Fruit fly (Drosophila melanogaster) ovary, adult (tissue): Measurements from ENCODE around the gene CG2924.

Source experiments
- CG17801 ChIP-seq: fragments of 200-800 bp; optimal IDR thresholded peaks from 2 replicates; lab custom pipeline; 2019; ENCODE audit warnings: missing biosample characterization, mild to moderate bottlenecking, missing genetic modification characterization, moderate library complexity; ENCODE audit not compliant: partially characterized antibody

Gene CG2924

DNA sequence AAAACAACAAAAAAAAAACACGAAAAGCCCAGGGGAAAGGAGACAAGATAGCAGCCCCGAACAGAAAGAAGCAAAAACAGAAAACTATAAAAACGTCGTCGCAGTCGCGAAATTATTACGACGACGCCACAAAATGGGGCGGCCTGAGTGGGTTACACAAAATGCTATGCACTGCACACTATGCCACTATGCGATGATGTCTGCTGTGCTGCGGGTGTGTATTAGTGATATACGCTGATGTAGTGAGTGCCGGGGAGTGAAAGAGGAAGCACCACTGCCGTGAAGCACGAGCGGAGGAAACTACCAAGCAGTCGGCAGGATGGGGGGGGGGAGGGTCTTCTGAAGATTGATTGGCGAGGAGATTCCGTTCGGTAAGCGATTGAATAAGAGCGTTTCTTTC is 16.4 kb upstream of the CG2924 start:
- TF ChIP-seq CG17801 (GFP tag; lab: Kevin White, UChicago): no peak

dm6 chrX:2286255-2286654 is 15.7 kb upstream of the CG2924 start:
- no peak for TF ChIP-seq CG17801 (GFP tag; lab: Kevin White, UChicago)

- TF ChIP-seq CG17801 (GFP tag; lab: Kevin White, UChicago): no peak
Measured at dm6 chrX:2283470-2283869, 12.9 kb upstream of the CG2924 start.

- no peak for TF ChIP-seq CG17801 (GFP tag; lab: Kevin White, UChicago)
Measured at dm6 chrX:2278782-2279304, 8.3 kb upstream of the CG2924 start.

dm6 chrX:2275249-2275872 is 4.8 kb upstream of the CG2924 start, which contains the start of gene Vml:
Gene Vml (plus strand): TSS chrX:2275822.
- peak; percentile 32 for TF ChIP-seq CG17801 (GFP tag; lab: Kevin White, UChicago)

DNA sequence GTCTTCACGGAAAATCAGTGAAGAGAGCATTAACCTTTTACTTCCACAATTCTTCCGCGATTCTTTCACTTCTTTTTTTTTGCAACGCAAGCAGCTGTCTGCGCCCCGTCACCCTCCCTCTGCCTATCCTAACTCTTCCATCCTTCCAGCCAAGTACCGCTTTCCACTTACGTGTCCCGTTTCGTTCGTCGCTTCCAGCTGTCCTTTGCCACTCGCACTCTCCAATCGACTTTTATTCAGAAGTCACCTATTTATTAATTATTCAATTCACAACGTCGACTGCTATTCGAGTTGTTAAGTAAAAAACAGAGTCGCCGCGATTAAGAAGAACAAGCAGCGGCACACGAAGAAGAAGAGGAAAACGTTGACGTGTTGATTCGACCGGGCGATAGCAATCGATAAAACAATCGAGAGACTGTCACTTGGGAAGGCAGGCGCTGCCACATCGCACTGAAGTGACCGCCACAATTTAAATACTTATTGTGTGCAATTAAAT is 4.2 kb upstream of the CG2924 start, which contains the start of gene Grp170:
Gene Grp170, minus strand, starts transcription at position 365 of the 496 bp plus-strand sequence.
- peak; percentile 54 for TF ChIP-seq CG17801 (GFP tag; lab: Kevin White, UChicago)

DNA sequence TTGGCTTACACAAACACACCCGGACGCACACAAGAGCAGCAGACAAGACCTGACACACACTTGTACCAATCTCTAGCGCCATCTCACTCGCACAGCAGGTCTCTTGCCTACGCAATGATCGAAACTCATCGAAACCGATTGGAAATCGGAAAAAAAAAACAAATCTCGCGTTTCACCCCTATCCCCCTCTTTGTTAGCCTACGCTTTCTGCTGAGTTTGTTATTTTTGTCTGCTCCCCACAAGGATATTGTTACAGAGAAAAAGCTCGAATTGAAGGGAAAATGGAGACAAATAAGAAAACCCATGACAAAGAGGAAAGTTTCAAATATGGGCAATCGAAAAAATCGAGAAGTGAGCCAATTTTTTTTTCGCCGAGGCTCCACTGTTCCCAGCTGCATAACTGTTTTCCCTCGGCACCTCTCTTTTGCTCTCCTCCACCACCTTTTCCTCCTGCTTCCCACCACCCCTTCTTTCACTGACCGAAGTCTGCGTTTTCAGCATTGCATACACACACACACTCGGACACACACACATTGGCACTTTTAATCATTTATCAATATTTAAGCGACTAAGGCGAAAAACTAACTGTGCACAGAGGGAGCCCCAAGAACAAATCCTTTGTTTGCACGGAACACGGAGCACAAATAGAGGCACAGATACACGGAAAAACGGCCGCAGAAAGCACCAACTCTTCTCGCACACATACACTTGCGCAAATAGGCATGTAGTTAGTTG is 572 bp downstream of the CG2924 start:
- no peak for TF ChIP-seq CG17801 (GFP tag; lab: Kevin White, UChicago)

dm6 chrX:2262511-2262910 is 8.1 kb downstream of the CG2924 start, which contains the start of the genes temp and CG3071:
Gene temp (minus strand): TSS chrX:2262515.
Gene CG3071 (plus strand): TSS chrX:2262837.
- TF ChIP-seq CG17801 (GFP tag; lab: Kevin White, UChicago): peak; percentile 16

DNA sequence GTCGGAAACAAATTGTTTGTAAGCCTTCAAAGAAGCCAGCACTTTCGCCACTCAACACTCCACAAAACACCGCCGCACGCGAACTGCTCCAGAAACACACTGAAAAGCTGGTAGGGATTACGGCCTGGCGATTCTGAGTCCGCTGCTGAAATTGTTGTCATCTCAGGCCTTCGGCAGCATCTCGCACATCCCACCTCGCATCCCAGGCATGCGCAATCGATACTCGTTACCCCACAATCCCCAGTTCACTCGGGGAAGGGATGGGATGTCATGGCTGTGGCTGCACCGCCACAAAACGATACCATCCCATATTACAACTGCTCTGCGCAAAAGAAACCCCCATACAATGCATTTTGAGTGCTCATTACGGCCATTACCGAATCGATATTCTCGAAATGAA is 10.8 kb downstream of the CG2924 start, which contains the start of gene CG3078:
Gene CG3078, minus strand, starts transcription at position 101 of the 400 bp plus-strand sequence.
- TF ChIP-seq CG17801 (GFP tag; lab: Kevin White, UChicago): no peak

DNA sequence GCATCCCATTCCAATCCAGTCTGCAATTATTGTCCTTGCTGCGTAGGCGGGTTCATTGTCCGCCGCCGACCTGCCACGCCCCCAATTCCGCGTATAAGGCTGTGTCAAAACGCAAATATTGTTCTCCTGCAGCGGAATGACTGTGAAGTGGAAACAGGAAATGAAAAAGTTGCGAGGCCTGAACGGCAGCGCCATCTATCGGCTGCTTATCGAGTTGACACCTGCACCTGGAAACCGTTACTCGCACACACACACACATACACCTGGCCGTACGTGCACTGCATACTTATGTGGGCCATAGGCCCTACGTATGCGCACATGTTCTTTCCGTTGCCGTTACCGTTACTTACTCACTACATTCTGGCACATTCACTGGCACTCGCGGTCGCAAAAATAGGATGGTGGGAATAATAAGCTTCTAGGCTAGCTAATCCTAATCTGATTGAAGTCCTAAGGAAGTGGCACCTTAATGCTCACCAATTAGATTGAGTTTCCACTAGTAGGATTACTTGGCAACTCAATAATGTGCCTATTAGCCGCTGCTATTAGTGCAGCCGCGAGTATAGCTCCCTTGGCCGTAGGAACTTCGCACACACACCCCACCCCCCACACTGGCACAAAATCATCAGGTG is 11.8 kb downstream of the CG2924 start:
- TF ChIP-seq CG17801 (GFP tag; lab: Kevin White, UChicago): no peak

dm6 chrX:2255035-2255434 is 15.5 kb downstream of the CG2924 start:
- no peak for TF ChIP-seq CG17801 (GFP tag; lab: Kevin White, UChicago)

DNA sequence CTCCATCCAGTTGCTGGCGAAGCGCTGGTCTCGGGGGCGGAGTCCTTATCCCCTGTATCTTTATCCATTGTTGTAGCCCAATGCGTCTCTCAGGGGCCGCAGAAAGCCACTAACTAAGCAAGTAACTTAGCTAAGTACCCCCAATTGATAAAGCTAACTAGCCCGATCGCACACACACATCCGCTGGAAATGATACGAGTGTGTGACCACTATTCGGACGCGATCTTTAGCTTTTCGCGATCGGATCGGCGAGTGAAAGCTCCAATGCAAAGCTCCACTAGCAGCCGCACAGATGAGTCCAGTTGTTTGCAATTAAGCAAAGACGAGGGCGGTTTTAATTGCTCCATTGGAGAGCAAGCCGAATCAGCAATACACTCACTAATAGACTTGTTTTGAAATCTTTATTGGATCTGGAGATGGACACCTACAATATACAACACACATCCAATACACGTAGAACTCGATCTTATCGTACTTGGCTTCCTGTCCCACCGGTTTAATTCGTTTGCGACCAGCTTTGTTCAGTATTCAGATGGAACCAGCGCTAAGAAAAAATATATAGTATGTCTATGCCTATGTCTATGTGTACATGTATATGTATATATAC is 16.4 kb downstream of the CG2924 start, which contains the start of gene CG3091:
Gene CG3091, minus strand, starts transcription at position 178 of the 607 bp plus-strand sequence.
- TF ChIP-seq CG17801 (GFP tag; lab: Kevin White, UChicago): peak; percentile 18

DNA sequence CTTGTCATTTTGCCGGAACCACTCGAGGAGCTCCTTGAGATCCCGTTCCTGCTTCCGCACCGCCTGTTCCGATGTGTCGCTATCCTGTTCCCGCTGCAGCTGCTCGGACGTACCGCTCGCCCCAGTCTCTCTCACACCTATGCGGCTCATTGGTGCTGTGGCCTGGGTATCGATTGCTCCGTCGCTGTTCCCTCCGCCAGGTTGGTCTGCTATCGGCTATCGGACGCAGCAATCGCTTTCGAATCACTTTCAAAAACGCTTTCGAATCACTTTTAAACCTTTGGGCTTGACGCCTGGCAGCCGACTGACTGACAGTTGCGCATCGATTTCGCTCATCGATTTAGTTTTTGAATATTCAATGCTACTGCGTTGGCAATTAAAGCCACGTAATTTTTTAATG is 18.9 kb downstream of the CG2924 start, which contains the start of gene CG3191:
Gene CG3191, minus strand, starts transcription at position 306 of the 400 bp plus-strand sequence.
- no peak for TF ChIP-seq CG17801 (GFP tag; lab: Kevin White, UChicago)

dm6 chrX:2249763-2250162 is 20.8 kb downstream of the CG2924 start, which contains the start of gene crn:
Gene crn (minus strand): TSS chrX:2249983.
- no peak for TF ChIP-seq CG17801 (GFP tag; lab: Kevin White, UChicago)
